Worm (Caenorhabditis elegans) whole organism, mixed stage, embryonic: Measurements from ENCODE around the gene vps-39.

Experiments
- bed-3 ChIP-seq: fragments of 200-800 bp; sonication (Bioruptor generic); optimal IDR thresholded peaks from 3 replicates; lab custom pipeline; 2018; ENCODE audit warnings: mild to moderate bottlenecking, missing genetic modification characterization, moderate library complexity, missing compliant biosample characterization
- blmp-1 ChIP-seq: fragments of 150-350 bp; optimal IDR thresholded peaks from 2 replicates; lab custom pipeline; 2014; ENCODE audit warnings: missing biosample characterization, missing genetic modification characterization
- ceh-39 ChIP-seq: fragments of 150-350 bp; optimal IDR thresholded peaks from 2 replicates; lab custom pipeline; 2014; ENCODE audit warnings: missing biosample characterization, missing genetic modification characterization
- ceh-43 ChIP-seq: fragments of 200-800 bp; sonication (Bioruptor generic); optimal IDR thresholded peaks from 2 replicates; lab custom pipeline; 2018; ENCODE audit warnings: mild to moderate bottlenecking, missing genetic modification characterization, moderate library complexity, missing compliant biosample characterization
- ceh-83 ChIP-seq: fragments of 200-800 bp; sonication (Bioruptor generic); optimal IDR thresholded peaks from 2 replicates; lab custom pipeline; 2018; ENCODE audit warnings: mild to moderate bottlenecking, missing genetic modification characterization, missing compliant biosample characterization
- ces-1 ChIP-seq: fragments of 150-350 bp; optimal IDR thresholded peaks from 2 replicates; lab custom pipeline; 2014; ENCODE audit warnings: missing biosample characterization, missing genetic modification reagents, missing genetic modification characterization
- cnd-1 ChIP-seq: fragments of 200-800 bp; sonication (Bioruptor generic); optimal IDR thresholded peaks from 2 replicates; lab custom pipeline; 2018; ENCODE audit warnings: mild to moderate bottlenecking, missing genetic modification characterization, missing compliant biosample characterization
- drap-1 ChIP-seq: fragments of 200-800 bp; sonication (Bioruptor generic); optimal IDR thresholded peaks from 3 replicates; lab custom pipeline; 2018; ENCODE audit warnings: mild to moderate bottlenecking, missing genetic modification characterization, missing compliant biosample characterization
- elt-1 ChIP-seq: sonication (generic microtip); optimal IDR thresholded peaks from 2 replicates; lab custom pipeline; 2017; ENCODE audit warnings: missing genetic modification characterization, mild to moderate bottlenecking, missing compliant biosample characterization, antibody characterized with exemption, moderate library complexity, borderline replicate concordance; ENCODE audit not compliant: insufficient read depth
- elt-3 ChIP-seq: fragments of 150-350 bp; optimal IDR thresholded peaks from 2 replicates; lab custom pipeline; 2014; ENCODE audit warnings: missing biosample characterization, missing genetic modification characterization
- flh-1 ChIP-seq: fragments of 200-800 bp; sonication (Bioruptor generic); optimal IDR thresholded peaks from 2 replicates; lab custom pipeline; 2018; ENCODE audit warnings: mild to moderate bottlenecking, missing genetic modification characterization, moderate library complexity, missing compliant biosample characterization
- ham-2 ChIP-seq: fragments of 200-800 bp; sonication (Bioruptor generic); optimal IDR thresholded peaks from 2 replicates; lab custom pipeline; 2018; ENCODE audit warnings: mild to moderate bottlenecking, missing genetic modification characterization, missing compliant biosample characterization
- hlh-1 ChIP-seq: fragments of 150-350 bp; optimal IDR thresholded peaks from 2 replicates; lab custom pipeline; 2014; ENCODE audit warnings: missing biosample characterization, missing genetic modification reagents, missing genetic modification characterization
- lin-13 ChIP-seq: fragments of 150-350 bp; optimal IDR thresholded peaks from 2 replicates; lab custom pipeline; 2014; ENCODE audit warnings: missing biosample characterization, missing genetic modification characterization
- lin-32 ChIP-seq: fragments of 200-800 bp; sonication (Bioruptor generic); optimal IDR thresholded peaks from 2 replicates; lab custom pipeline; 2018; ENCODE audit warnings: mild to moderate bottlenecking, missing genetic modification characterization, missing compliant biosample characterization
- lsy-2 ChIP-seq: fragments of 150-350 bp; optimal IDR thresholded peaks from 2 replicates; lab custom pipeline; 2014; ENCODE audit warnings: missing biosample characterization, missing genetic modification characterization
- mab-5 ChIP-seq: fragments of 150-350 bp; optimal IDR thresholded peaks from 2 replicates; lab custom pipeline; 2014; ENCODE audit warnings: missing biosample characterization, missing genetic modification characterization
- mls-2 ChIP-seq: sonication (generic microtip); optimal IDR thresholded peaks from 2 replicates; lab custom pipeline; 2016; ENCODE audit warnings: mild to moderate bottlenecking, missing genetic modification characterization, moderate library complexity, missing compliant biosample characterization
- nhr-12 ChIP-seq: fragments of 150-350 bp; optimal IDR thresholded peaks from 2 replicates; lab custom pipeline; 2014; ENCODE audit warnings: missing biosample characterization, missing genetic modification characterization
- nhr-2 ChIP-seq: fragments of 150-350 bp; optimal IDR thresholded peaks from 2 replicates; lab custom pipeline; 2014; ENCODE audit warnings: missing biosample characterization, missing genetic modification characterization
- nhr-237 ChIP-seq: fragments of 150-350 bp; optimal IDR thresholded peaks from 2 replicates; lab custom pipeline; 2014; ENCODE audit warnings: missing biosample characterization, missing genetic modification characterization
- nhr-28 ChIP-seq: fragments of 150-350 bp; optimal IDR thresholded peaks from 2 replicates; lab custom pipeline; 2014; ENCODE audit warnings: missing biosample characterization, missing genetic modification characterization
- nhr-76 ChIP-seq: sonication (generic microtip); optimal IDR thresholded peaks from 2 replicates; lab custom pipeline; 2017; ENCODE audit warnings: missing biosample characterization, missing genetic modification characterization
- pha-4 ChIP-seq: fragments of 150-350 bp; optimal IDR thresholded peaks from 2 replicates; lab custom pipeline; 2018; ENCODE audit warnings: missing biosample characterization, missing genetic modification reagents, missing genetic modification characterization
- sem-2 ChIP-seq: fragments of 200-800 bp; sonication (Bioruptor generic); optimal IDR thresholded peaks from 2 replicates; lab custom pipeline; 2018; ENCODE audit warnings: mild to moderate bottlenecking, missing genetic modification characterization, missing compliant biosample characterization
- snpc-4 ChIP-seq: fragments of 150-350 bp; optimal IDR thresholded peaks from 2 replicates; lab custom pipeline; 2014; ENCODE audit warnings: missing biosample characterization, missing genetic modification characterization
- sptf-1 ChIP-seq: sonication (generic microtip); optimal IDR thresholded peaks from 2 replicates; lab custom pipeline; 2017; ENCODE audit warnings: mild to moderate bottlenecking, missing genetic modification characterization, moderate library complexity, missing compliant biosample characterization
- tbx-8 ChIP-seq: fragments of 200-800 bp; sonication (Bioruptor generic); optimal IDR thresholded peaks from 2 replicates; lab custom pipeline; 2018; ENCODE audit warnings: mild to moderate bottlenecking, missing genetic modification characterization, moderate library complexity, missing compliant biosample characterization
- unc-120 ChIP-seq: sonication (generic microtip); optimal IDR thresholded peaks from 2 replicates; lab custom pipeline; 2017; ENCODE audit warnings: missing genetic modification characterization, missing compliant biosample characterization; ENCODE audit not compliant: poor library complexity, severe bottlenecking
- unc-39 ChIP-seq: fragments of 150-350 bp; optimal IDR thresholded peaks from 2 replicates; lab custom pipeline; 2014; ENCODE audit warnings: missing biosample characterization, missing genetic modification characterization
- unc-62 ChIP-seq: fragments of 150-350 bp; optimal IDR thresholded peaks from 2 replicates; lab custom pipeline; 2014; ENCODE audit warnings: missing biosample characterization, missing genetic modification reagents, missing genetic modification characterization
- zip-8 ChIP-seq: fragments of 150-350 bp; optimal IDR thresholded peaks from 2 replicates; lab custom pipeline; 2014; ENCODE audit warnings: missing biosample characterization, missing genetic modification characterization
- ztf-11 ChIP-seq: fragments of 150-350 bp; optimal IDR thresholded peaks from 2 replicates; lab custom pipeline; 2014; ENCODE audit warnings: missing biosample characterization, missing genetic modification characterization

The vps-39 gene

ce11 chrV:14011427-14011826 lies 26.8 kb downstream of the vps-39 start:
- TF ChIP-seq snpc-4 (tag; lab: Kevin White, UChicago) (no peak), sem-2 (GFP tag; lab: Kevin White, UChicago) (peak; percentile 13)

DNA sequence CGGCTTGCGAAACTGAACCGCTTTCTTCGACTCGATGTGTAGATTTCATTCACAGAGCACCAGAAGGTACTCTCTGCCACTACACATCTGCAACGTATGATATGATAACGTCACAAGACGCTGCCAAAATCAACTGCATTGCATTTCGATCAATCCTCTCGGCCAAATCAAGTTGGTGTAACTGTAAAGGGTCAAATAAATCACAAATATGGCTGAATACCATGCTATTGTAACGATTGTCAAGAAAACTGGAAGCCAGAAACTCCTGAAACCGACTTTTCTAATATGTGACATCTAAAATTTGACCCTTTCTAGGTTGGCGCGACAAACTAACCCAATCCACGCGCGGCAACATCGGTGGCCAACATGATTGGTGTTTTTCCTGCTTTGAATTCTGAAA lies 28.2 kb downstream of the vps-39 start:
- no peak for TF ChIP-seq nhr-12 (tag; lab: Kevin White, UChicago)
- no peak for TF ChIP-seq unc-39 (tag; lab: Kevin White, UChicago)
- no peak for TF ChIP-seq ceh-43 (GFP tag; lab: Kevin White, UChicago)
- TF ChIP-seq mls-2 = no peak
- no peak for TF ChIP-seq lsy-2
- TF ChIP-seq tbx-8 (GFP tag; lab: Kevin White, UChicago) = no peak
- no peak for TF ChIP-seq sem-2 (GFP tag; lab: Kevin White, UChicago)
- TF ChIP-seq drap-1 (GFP tag; lab: Kevin White, UChicago) = no peak
- TF ChIP-seq ceh-83 (GFP tag; lab: Kevin White, UChicago) = no peak
- no peak for TF ChIP-seq nhr-28 (tag; lab: Kevin White, UChicago)
- no peak for TF ChIP-seq elt-3 (tag; lab: Kevin White, UChicago)
- no peak for TF ChIP-seq sptf-1 (tag; lab: Kevin White, UChicago)
- no peak for TF ChIP-seq ces-1 (GFP tag; lab: Kevin White, UChicago)
- TF ChIP-seq ham-2 (GFP tag; lab: Kevin White, UChicago) = no peak
- no peak for TF ChIP-seq unc-120

DNA sequence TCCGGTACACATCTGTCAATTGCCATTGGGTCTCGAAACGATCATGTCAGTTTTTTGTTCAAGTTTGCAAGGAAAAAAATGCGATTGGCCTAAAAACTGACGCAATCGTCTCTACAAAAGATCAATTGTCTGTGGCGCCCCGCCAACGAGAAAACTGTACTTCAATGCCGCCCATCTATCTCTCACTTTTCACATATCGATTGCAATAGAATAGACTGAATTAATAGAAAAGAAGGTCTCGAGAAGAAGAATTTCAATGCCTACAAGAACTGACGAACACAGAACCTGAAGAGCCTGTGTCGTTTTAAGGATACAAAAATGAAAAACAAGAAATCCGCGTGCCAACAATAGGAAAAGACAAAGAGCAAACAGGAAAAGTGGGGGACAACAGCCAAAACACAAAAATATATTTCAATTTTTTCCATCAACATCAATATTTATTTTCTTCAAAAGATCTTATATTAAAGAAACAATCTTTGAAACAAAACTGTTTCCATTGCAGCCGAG lies 29.8 kb downstream of the vps-39 start:
- TF ChIP-seq mab-5 (tag; lab: Kevin White, UChicago) (no peak), ceh-43 (GFP tag; lab: Kevin White, UChicago) (no peak), elt-1 (tag; lab: Kevin White, UChicago) (no peak), tbx-8 (GFP tag; lab: Kevin White, UChicago) (no peak), pha-4 (tag; lab: Kevin White, UChicago) (no peak), nhr-237 (tag; lab: Kevin White, UChicago) (no peak), flh-1 (GFP tag; lab: Kevin White, UChicago) (no peak), drap-1 (GFP tag; lab: Kevin White, UChicago) (no peak)
- TF ChIP-seq, all 35 proteins: peak for 0

DNA sequence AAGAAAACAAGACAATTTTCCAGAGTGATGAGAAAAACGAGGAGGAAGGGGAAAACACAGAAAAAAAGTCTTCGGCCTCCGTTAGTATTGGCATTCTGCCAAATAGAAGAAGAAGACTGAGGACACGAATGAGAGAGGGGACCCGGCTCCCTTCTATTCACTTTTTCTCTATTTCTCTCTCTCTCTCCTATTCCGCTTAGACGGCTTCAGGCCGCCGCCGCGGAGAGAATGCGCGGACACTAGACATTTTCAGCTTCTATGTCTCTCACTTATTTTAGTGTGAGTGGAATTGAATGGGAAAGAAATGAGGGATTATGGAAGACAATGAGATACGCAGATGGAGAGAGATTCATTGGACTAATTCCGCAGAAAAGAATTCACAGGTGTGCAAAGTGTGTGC lies 31.4 kb downstream of the vps-39 start:
- TF ChIP-seq lin-32 (GFP tag; lab: Kevin White, UChicago) = no peak
- TF ChIP-seq ces-1 (GFP tag; lab: Kevin White, UChicago) = peak; percentile 1
- TF ChIP-seq tbx-8 (GFP tag; lab: Kevin White, UChicago) = no peak
- no peak for TF ChIP-seq blmp-1 (tag; lab: Kevin White, UChicago)
- no peak for TF ChIP-seq sptf-1 (tag; lab: Kevin White, UChicago)
- peak; percentile 21 for TF ChIP-seq ham-2 (GFP tag; lab: Kevin White, UChicago)

DNA sequence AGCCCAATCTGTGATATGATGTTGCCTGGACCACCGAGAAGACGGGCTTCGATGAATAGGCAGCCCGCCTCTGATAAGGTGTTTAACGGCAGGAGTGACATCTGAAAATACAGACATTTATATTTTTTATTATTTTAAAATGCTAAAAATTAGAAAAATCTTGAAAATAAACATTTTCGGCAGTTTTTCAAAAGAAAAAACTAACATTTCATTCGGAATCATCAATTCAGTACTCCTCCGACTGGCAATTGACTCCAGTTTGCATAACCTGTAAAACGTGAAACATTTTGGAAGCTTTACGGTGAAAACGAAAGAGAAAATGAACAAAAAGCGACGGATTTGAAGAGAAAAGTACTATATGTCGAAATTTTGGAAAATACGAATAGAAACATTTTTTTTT lies 32.4 kb downstream of the vps-39 start, which contains the start of gene ric-7:
TSS of gene ric-7 (minus strand) at position 101 of the 400 bp plus-strand sequence.
- TF ChIP-seq nhr-2 (tag; lab: Kevin White, UChicago) (no peak), ceh-43 (GFP tag; lab: Kevin White, UChicago) (no peak), snpc-4 (tag; lab: Kevin White, UChicago) (no peak), nhr-76 (tag; lab: Kevin White, UChicago) (no peak)

- peak; percentile 18 for TF ChIP-seq unc-62 (GFP tag; lab: Kevin White, UChicago)
- no peak for TF ChIP-seq mab-5 (tag; lab: Kevin White, UChicago)
- no peak for TF ChIP-seq sem-2 (GFP tag; lab: Kevin White, UChicago)
- no peak for TF ChIP-seq mls-2
- no peak for TF ChIP-seq nhr-237 (tag; lab: Kevin White, UChicago)
- TF ChIP-seq hlh-1 = peak; percentile 45
- TF ChIP-seq zip-8 (tag; lab: Kevin White, UChicago) = no peak
- no peak for TF ChIP-seq elt-3 (tag; lab: Kevin White, UChicago)
- no peak for TF ChIP-seq cnd-1
- no peak for TF ChIP-seq ztf-11
- TF ChIP-seq nhr-28 (tag; lab: Kevin White, UChicago) = no peak
- TF ChIP-seq sptf-1 (tag; lab: Kevin White, UChicago) = no peak
- TF ChIP-seq ham-2 (GFP tag; lab: Kevin White, UChicago) = no peak
- no peak for TF ChIP-seq blmp-1 (tag; lab: Kevin White, UChicago)
- no peak for TF ChIP-seq unc-39 (tag; lab: Kevin White, UChicago)
- no peak for TF ChIP-seq ceh-39 (tag; lab: Kevin White, UChicago)
- no peak for TF ChIP-seq lin-13 (tag; lab: Kevin White, UChicago)
- peak; percentile 16 for TF ChIP-seq unc-120
- no peak for TF ChIP-seq flh-1 (GFP tag; lab: Kevin White, UChicago)
- TF ChIP-seq nhr-2 (tag; lab: Kevin White, UChicago) = no peak
- TF ChIP-seq ceh-83 (GFP tag; lab: Kevin White, UChicago) = no peak
- TF ChIP-seq bed-3 = no peak
- TF ChIP-seq snpc-4 (tag; lab: Kevin White, UChicago) = no peak
- TF ChIP-seq ces-1 (GFP tag; lab: Kevin White, UChicago) = peak; percentile 56
Observed at ce11 chrV:14004342-14004741, 33.8 kb downstream of the vps-39 start.
